Worm (Caenorhabditis elegans): ENCODE measurements around the gene C42C1.3.
A peak's percentile ranks its signal among the peaks of the same experiment; 100 is the strongest.
"Not testable (repeated sequence)": the region's sequence is repeated elsewhere in the genome, so short reads cannot be mapped to it uniquely, and the experiment has no call there.

DNA sequence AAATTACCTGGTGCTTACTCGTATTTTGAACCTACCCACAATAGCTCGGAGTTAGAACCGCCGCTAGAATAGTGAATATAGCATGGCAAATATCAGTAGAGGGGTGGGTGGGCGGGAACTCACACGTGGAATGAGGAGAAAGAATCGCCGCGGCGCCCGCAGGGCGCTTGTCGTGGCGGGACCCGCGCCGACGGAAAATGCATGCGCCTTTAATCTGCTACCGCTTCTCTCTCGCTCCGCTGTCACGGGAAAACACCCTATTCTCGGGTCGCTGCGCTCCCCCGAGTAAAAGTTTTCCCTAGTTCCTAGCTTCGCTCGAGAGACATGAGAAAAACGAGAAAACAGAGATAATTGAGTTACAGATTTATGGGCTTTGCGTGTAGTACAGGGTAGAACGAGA lies 24.5 kb upstream of the C42C1.3 start:
- peak; percentile 89 for TF ChIP-seq set-16 (GFP tag; IDR thresholded peaks at IDR 0.05)
- TF ChIP-seq dmd-6 (GFP tag; IDR thresholded peaks at IDR 0.05) = not testable (repeated sequence)

Data from whole organism, L4 larva.